Worm (Caenorhabditis elegans): ENCODE results near the gene C08F8.2.
A peak's percentile ranks its signal among the peaks of the same experiment; 100 is the strongest.

The C08F8.2 gene

DNA sequence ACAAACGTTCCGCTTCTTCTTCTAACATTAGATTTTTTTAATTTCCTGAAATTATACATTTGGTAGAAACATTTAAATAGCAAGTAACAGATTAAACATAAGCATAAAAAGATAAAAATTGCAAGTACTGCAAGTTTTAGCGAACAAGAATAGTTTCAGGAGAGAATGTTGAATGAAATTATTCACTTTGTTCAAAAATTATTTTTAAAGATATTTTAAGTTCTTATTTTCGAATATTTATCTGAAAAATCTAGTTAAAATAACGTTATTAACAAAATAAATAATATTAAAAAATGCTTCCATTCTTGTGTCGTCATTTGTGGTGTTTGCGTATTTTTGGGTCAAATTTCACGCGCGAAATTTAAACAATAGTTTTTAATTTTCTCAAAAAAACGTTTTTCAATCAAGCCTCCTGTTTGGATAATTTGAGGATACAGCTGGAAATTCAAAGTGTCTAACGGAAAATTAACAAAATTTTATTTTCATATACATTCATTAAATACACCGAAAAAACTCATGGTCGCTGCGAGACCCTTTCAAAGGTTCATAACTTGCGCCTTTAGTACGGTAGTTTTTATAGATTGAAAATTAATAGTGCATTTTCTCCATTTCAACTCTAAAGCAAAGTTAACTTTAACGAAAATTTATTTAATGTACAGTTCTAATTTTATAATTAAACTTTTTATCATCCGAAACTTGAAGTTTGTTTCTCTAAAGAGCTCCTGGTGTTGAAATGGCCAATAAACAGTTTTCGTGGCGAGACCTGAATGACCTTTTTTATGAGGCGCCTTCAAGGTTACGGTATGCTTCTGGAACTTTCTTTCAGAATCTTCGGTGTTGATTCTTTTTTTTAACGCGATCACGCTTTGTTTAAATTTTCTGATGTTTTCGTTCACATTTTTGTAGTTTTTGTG lies 8.2 kb upstream of the C08F8.2 start, which contains the start of gene skih-2 (continued):
- TF ChIP-seq F13H6.1 (tag; optimal IDR thresholded peaks at IDR 0.05) = no peak
- peak; percentile 79 for TF ChIP-seq C34F6.9 (tag; optimal IDR thresholded peaks at IDR 0.05)
- TF ChIP-seq mdl-1 (tag; optimal IDR thresholded peaks at IDR 0.05) = no peak
- peak; percentile 92 for TF ChIP-seq gmeb-1 (tag; optimal IDR thresholded peaks at IDR 0.05)
- TF ChIP-seq nhr-10 (tag; optimal IDR thresholded peaks at IDR 0.05) = no peak
- TF ChIP-seq sem-4 (tag; optimal IDR thresholded peaks at IDR 0.05) = no peak
- TF ChIP-seq peb-1 (tag; optimal IDR thresholded peaks at IDR 0.05) = no peak

DNA sequence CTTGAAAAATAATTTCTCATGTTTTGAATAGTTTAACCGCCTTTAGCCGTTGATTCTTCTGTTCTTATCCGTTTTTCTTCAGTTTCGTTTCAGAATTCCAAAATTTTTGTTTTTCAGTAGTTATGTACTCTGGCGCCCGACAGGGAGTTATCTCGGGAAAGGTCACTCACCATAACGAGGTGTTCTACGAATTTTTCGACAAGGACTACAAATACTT lies 7.7 kb upstream of the C08F8.2 start, which contains the start of gene F01G4.4:
F01G4.4 (plus strand) TSS at position 118 of the 217 bp plus-strand sequence.
- TF ChIP-seq unc-62 (GFP tag; optimal IDR thresholded peaks at IDR 0.05) (no peak), mdl-1 (tag; optimal IDR thresholded peaks at IDR 0.05) (no peak), elt-1 (tag; optimal IDR thresholded peaks at IDR 0.05) (no peak), nhr-129 (tag; optimal IDR thresholded peaks at IDR 0.05) (no peak), nhr-77 (tag; optimal IDR thresholded peaks at IDR 0.05) (no peak)

DNA sequence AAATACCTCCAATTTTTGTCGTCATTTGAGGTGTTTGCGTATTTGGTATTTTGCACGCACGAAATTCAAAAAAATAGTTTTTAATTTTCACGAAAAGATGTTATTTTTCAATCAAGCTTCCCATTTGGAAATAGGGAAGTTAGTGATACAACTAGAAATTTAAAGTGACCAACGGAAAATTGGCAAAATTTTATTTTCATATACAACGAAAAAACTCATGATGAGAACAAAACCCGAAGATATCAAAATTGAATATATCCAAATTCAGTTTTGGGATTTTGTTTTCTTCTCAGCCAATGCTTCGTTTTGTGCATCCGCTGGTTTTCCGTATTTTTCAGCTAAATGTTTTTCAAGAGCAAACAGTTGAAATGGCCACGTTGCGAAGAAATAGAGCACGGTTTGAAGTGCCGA lies 4.9 kb upstream of the C08F8.2 start:
- TF ChIP-seq sem-4 (tag; optimal IDR thresholded peaks at IDR 0.05) = no peak
- no peak for TF ChIP-seq mdl-1 (tag; optimal IDR thresholded peaks at IDR 0.05)
- TF ChIP-seq ama-1 (optimal IDR thresholded peaks at IDR 0.05) = no peak
- no peak for TF ChIP-seq nhr-6 (tag; optimal IDR thresholded peaks at IDR 0.05)
- no peak for TF ChIP-seq alr-1 (tag; optimal IDR thresholded peaks at IDR 0.05)
- TF ChIP-seq lsy-2 (tag; optimal IDR thresholded peaks at IDR 0.05) = no peak

DNA sequence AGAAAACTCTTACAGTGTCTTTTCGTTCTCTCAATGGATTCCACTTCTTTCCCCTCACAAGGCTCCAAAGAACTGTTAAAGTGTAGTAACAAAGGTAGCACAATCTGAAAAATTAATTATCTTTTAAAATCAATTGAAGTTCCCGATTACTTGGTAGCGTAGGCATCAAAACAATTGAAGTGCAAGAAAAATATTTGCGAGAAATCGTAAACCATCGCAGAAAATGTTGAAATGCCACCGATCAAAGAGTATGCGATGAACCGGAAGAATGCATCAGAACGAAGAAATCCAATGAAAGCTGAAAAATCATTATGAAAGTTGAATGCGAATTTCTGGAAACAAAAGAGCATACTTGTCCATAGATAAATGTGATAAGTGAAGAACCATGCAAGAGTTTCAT lies 4.3 kb upstream of the C08F8.2 start:
- TF ChIP-seq dmd-4 (tag; optimal IDR thresholded peaks at IDR 0.05) = no peak

DNA sequence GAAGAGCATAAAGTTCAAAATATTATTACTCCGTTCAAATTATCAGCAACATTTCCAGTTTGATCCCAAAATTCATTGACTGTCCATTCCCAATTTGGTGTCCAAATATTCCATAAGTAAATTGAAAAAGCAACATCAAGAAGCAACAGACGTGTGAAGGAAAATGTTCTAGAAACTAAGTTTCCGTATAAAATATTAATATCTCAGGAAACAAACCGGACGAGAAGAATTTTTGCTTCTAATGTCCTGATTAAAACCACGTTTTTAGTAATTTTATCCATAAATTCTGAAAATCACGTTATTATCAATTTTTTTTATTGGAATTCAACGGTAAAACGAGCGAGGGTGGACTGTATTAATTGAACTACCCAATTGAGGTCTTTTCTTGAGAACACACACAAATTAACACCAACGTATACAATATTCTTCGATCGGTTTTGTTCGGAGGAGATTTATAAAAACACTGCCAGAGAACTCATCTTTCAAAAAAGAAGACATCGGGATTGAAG lies 3.8 kb upstream of the C08F8.2 start, which contains the start of gene pigq-1:
pigq-1 (minus strand) TSS at position 286 of the 509 bp plus-strand sequence.
- TF ChIP-seq nhr-12 (tag; optimal IDR thresholded peaks at IDR 0.05) = no peak
- TF ChIP-seq mdl-1 (tag; optimal IDR thresholded peaks at IDR 0.05) = no peak
- peak; percentile 55 for TF ChIP-seq nhr-21 (tag; optimal IDR thresholded peaks at IDR 0.05)
- no peak for TF ChIP-seq mab-5 (tag; optimal IDR thresholded peaks at IDR 0.05)
- no peak for TF ChIP-seq mbf-1 (tag; optimal IDR thresholded peaks at IDR 0.05)
- no peak for TF ChIP-seq blmp-1 (tag; optimal IDR thresholded peaks at IDR 0.05; ENCODE audit: insufficient read depth)
- no peak for TF ChIP-seq nhr-6 (tag; optimal IDR thresholded peaks at IDR 0.05)
- TF ChIP-seq dmd-4 (tag; optimal IDR thresholded peaks at IDR 0.05) = no peak
- TF ChIP-seq ztf-4 (tag; optimal IDR thresholded peaks at IDR 0.05) = peak; percentile 23
- peak; percentile 45 for TF ChIP-seq lin-13 (GFP tag; optimal IDR thresholded peaks at IDR 0.05)
- TF ChIP-seq ceh-82 (tag; optimal IDR thresholded peaks at IDR 0.05) = no peak
- peak; percentile 14 for TF ChIP-seq ama-1 (optimal IDR thresholded peaks at IDR 0.05)
- TF ChIP-seq crh-2 (tag; optimal IDR thresholded peaks at IDR 0.05) = peak; percentile 57
- TF ChIP-seq nhr-129 (tag; optimal IDR thresholded peaks at IDR 0.05) = no peak
- TF ChIP-seq nhr-237 (tag; optimal IDR thresholded peaks at IDR 0.05) = no peak
- TF ChIP-seq Y55F3AM.14 (GFP tag; optimal IDR thresholded peaks at IDR 0.05) = peak; percentile 40
- peak; percentile 46 for TF ChIP-seq nhr-25 (tag; optimal IDR thresholded peaks at IDR 0.05)
- peak; percentile 5 for TF ChIP-seq F13H6.1 (tag; optimal IDR thresholded peaks at IDR 0.05)
- TF ChIP-seq ZK546.5 (tag; optimal IDR thresholded peaks at IDR 0.05) = peak; percentile 20
- no peak for TF ChIP-seq alr-1 (tag; optimal IDR thresholded peaks at IDR 0.05)
- TF ChIP-seq sma-3 (GFP tag; optimal IDR thresholded peaks at IDR 0.05) = peak; percentile 46
- peak; percentile 21 for TF ChIP-seq sem-4 (tag; optimal IDR thresholded peaks at IDR 0.05)
- peak in 1 of 2 experiments; percentile 64 for TF ChIP-seq lsy-2 (tag; optimal IDR thresholded peaks at IDR 0.05)

DNA sequence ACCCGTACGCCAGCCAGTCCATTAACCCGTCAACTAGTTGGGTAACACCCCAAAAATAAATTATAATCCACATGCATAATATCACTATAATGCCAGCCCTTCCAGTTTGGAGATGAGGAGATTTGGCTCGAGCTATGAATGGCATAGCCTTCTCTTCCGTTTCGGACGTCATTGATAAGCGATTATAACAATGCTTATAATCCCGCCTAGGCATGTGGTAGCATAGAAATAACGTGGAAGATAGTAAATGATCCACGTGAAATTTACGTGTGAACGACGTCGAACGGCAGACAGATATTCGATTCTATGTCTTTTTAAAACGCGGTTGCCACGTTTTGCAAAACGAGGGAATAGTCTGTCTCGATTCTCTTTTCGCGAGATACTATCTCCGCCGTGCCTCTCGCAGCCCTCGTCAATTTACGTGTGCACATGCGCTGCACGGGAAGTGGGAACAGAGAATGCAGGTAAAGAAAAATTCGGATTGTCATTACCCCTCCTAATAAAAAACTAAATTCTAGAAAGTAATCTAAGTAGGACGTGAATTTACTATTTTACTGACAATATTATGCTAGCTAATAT lies 1.9 kb upstream of the C08F8.2 start:
- TF ChIP-seq Y55F3AM.14 (GFP tag; optimal IDR thresholded peaks at IDR 0.05) (no peak), nhr-129 (tag; optimal IDR thresholded peaks at IDR 0.05) (peak; percentile 42), gmeb-1 (tag; optimal IDR thresholded peaks at IDR 0.05) (peak; percentile 20), snpc-4 (tag; optimal IDR thresholded peaks at IDR 0.05) (no peak), crh-2 (tag; optimal IDR thresholded peaks at IDR 0.05) (peak; percentile 52), C34F6.9 (tag; optimal IDR thresholded peaks at IDR 0.05) (peak; percentile 13)
